Worm (Caenorhabditis elegans): ENCODE results near the gene rpb-8.

The rpb-8 gene

DNA sequence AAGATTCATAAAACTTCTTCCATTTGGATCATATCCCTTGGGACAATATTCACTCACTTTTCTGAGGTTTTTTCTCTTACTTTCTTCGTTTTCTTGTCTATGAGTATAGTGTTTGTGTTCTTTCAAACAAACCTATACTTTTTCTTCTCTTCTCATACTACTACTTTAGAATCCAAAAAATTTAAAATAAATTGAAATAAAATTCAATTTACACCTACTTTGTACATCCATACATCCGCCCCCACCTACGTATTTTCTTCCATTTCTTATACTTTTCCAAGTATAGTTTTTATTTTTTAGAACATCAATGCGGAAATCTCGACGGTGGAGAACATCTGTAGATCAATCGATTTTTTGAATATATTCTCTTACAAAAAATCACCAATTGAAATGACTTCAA lies 47.5 kb upstream of the rpb-8 start, which contains the start of gene nca-2:
Gene nca-2 (plus strand): TSS at position 301 of the 400 bp plus-strand sequence.
- TF ChIP-seq lin-26 (GFP tag; IDR thresholded peaks at IDR 0.05) (no peak), madf-6 (GFP tag; IDR thresholded peaks at IDR 0.05) (no peak), T26A5.8 (tag; optimal IDR thresholded peaks at IDR 0.05) (no peak), B0019.2 (GFP tag; conservative IDR thresholded peaks at IDR 0.05) (no peak), pha-4 (tag; optimal IDR thresholded peaks at IDR 0.05) (no peak), lin-40 (tag; optimal IDR thresholded peaks at IDR 0.05) (no peak), ztf-18 (tag; optimal IDR thresholded peaks at IDR 0.05) (no peak), C17E4.6 (GFP tag; IDR thresholded peaks at IDR 0.05) (no peak), F10E7.11 (tag; optimal IDR thresholded peaks at IDR 0.05) (no peak), sptf-2 (GFP tag; optimal IDR thresholded peaks at IDR 0.05) (no peak), unc-130 (GFP tag; optimal IDR thresholded peaks at IDR 0.05) (no peak), lin-54 (GFP tag; optimal IDR thresholded peaks at IDR 0.05) (no peak), snpc-1.1 (tag; optimal IDR thresholded peaks at IDR 0.05; ENCODE audit: insufficient read depth) (no peak), F37B4.10 (GFP tag; IDR thresholded peaks at IDR 0.05) (no peak), nfyb-1 (GFP tag; IDR thresholded peaks at IDR 0.05) (no peak)

DNA sequence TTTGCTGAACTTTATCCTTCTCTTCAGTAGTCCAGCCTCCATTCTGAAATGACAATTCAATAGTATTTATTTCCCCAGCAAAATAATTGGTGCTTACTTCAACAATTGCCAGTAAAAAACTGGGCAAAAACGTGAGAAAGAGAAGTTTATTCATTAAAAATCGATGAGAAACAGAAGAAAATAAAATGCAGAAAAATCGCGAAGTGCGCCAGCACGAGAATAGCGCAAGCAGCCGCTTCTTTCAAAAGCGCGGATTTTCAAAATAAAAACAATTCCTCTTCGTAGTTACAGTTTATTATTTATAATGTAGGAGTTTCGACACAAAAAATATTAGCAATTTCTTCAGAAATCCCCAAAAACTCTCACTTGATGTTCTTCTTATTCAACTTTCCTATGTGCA lies 45.1 kb upstream of the rpb-8 start, which contains the start of gene C27F2.9:
Gene C27F2.9 (minus strand): TSS at position 159 of the 400 bp plus-strand sequence.
- TF ChIP-seq chd-7 (tag; optimal IDR thresholded peaks at IDR 0.05) (no peak), ama-1 (optimal IDR thresholded peaks at IDR 0.05) (no peak), ama-1 (GFP tag; optimal IDR thresholded peaks at IDR 0.05) (peak in 1 of 2 experiments; percentile 27), unc-130 (GFP tag; optimal IDR thresholded peaks at IDR 0.05) (peak; percentile 48), tlf-1 (GFP tag; optimal IDR thresholded peaks at IDR 0.05) (peak; percentile 83), pha-4 (tag; optimal IDR thresholded peaks at IDR 0.05) (peak; percentile 20), somi-1 (GFP tag; optimal IDR thresholded peaks at IDR 0.05) (peak; percentile 35), snpc-3.4 (tag; optimal IDR thresholded peaks at IDR 0.05) (peak; percentile 69), nhr-27 (tag; optimal IDR thresholded peaks at IDR 0.05) (no peak), nhr-80 (tag; optimal IDR thresholded peaks at IDR 0.05) (peak; percentile 52), hlh-26 (GFP tag; conservative IDR thresholded peaks at IDR 0.05) (no peak), snpc-1.1 (tag; optimal IDR thresholded peaks at IDR 0.05; ENCODE audit: insufficient read depth) (no peak), let-607 (tag; optimal IDR thresholded peaks at IDR 0.05) (peak in 1 of 2 experiments; percentile 22), madf-3 (GFP tag; IDR thresholded peaks at IDR 0.05) (peak; percentile 86; the same call in 1 of the 2 replicates), nhr-90 (tag; optimal IDR thresholded peaks at IDR 0.05) (no peak), ceh-91 (GFP tag; IDR thresholded peaks at IDR 0.05) (peak; percentile 61; the same call in 1 of the 2 replicates), F23B12.7 (tag; optimal IDR thresholded peaks at IDR 0.05; ENCODE audit: insufficient read depth) (peak; percentile 24), F33H1.4 (GFP tag; IDR thresholded peaks at IDR 0.05) (peak; percentile 79), him-1 (tag; optimal IDR thresholded peaks at IDR 0.05) (peak; percentile 70), repo-1 (tag; optimal IDR thresholded peaks at IDR 0.05) (peak; percentile 56), C06A6.2 (GFP tag; conservative IDR thresholded peaks at IDR 0.05) (0 out of 2 replicates have a peak, but pooled peaks have one; percentile 34), Y53G8AR.9 (GFP tag; conservative IDR thresholded peaks at IDR 0.05) (peak; percentile 95), D2030.7 (GFP tag; IDR thresholded peaks at IDR 0.05) (peak; percentile 62), snpc-1.3 (tag; optimal IDR thresholded peaks at IDR 0.05; ENCODE audit: insufficient read depth) (peak; percentile 54), akir-1 (GFP tag; optimal IDR thresholded peaks at IDR 0.05) (no peak), snpc-4 (GFP tag; optimal IDR thresholded peaks at IDR 0.05) (peak; percentile 50), snpc-4 (tag; optimal IDR thresholded peaks at IDR 0.05) (peak in 2 of 4 experiments; percentile 55 to 85), egrh-3 (GFP tag; IDR thresholded peaks at IDR 0.05) (0 out of 2 replicates have a peak, but pooled peaks have one; percentile 12), lin-40 (tag; optimal IDR thresholded peaks at IDR 0.05) (peak; percentile 86), efl-1 (GFP tag; optimal IDR thresholded peaks at IDR 0.05) (peak; percentile 93), ztf-26 (tag; optimal IDR thresholded peaks at IDR 0.05) (peak; percentile 55), lin-35 (GFP tag; optimal IDR thresholded peaks at IDR 0.05) (peak; percentile 82 to 98 (median 87)), hmg-20 (GFP tag; IDR thresholded peaks at IDR 0.05) (peak; percentile 85), hrde-1 (tag; optimal IDR thresholded peaks at IDR 0.05; ENCODE audit: borderline replicate concordance) (no peak), ZK185.1 (tag; optimal IDR thresholded peaks at IDR 0.05; ENCODE audit: poor library complexity, severe bottlenecking) (peak; percentile 55)

Data from whole organism, young adult.